Worm (Caenorhabditis elegans) whole organism, young adult: ENCODE data around the gene acs-15.

Experiments used
- B0019.2 ChIP-seq: fragments of 200-800 bp; sonication (Bioruptor generic); conservative IDR thresholded peaks from 2 replicates; pipeline ENCODE4 v1.3.6; 2022; ENCODE audit warnings: missing genetic modification reagents, missing genetic modification characterization, missing compliant biosample characterization
- F33H1.4 ChIP-seq: fragments of 200-800 bp; sonication (Bioruptor generic); IDR thresholded peaks from 2 replicates; pipeline ENCODE4 v1.3.6; 2022; ENCODE audit warnings: missing genetic modification reagents, missing genetic modification characterization, missing compliant biosample characterization
- Y79H2A.3 ChIP-seq: fragments of 200-800 bp; sonication (Bioruptor generic); conservative IDR thresholded peaks from 2 replicates; pipeline ENCODE4 v1.3.6; 2022; ENCODE audit warnings: missing genetic modification reagents, missing genetic modification characterization, missing compliant biosample characterization
- ama-1 ChIP-seq, 3 experiments: fragments of 150-350 bp in 1 of 3; sonication (generic microtip) in 2 of 3; optimal IDR thresholded peaks; 2 replicates each; lab custom pipeline; 2014 to 2018; ENCODE audit warnings: missing biosample characterization in 2 of 3, missing genetic modification characterization in 2 of 3, missing genetic modification reagents in 2 of 3
- cebp-1 ChIP-seq, 2 experiments: fragments of 200-800 bp in 1 of 2; sonication (Bioruptor generic) in 1 of 2; sonication (generic microtip) in 1 of 2; IDR thresholded peaks in 1 of 2; optimal IDR thresholded peaks in 1 of 2; 2 replicates each; pipeline versions ENCODE4 v1.3.6 to Lab custom; 2017 to 2022; ENCODE audit warnings: missing compliant biosample characterization in 2 of 2, missing genetic modification characterization in 2 of 2, mild to moderate bottlenecking in 1 of 2, missing genetic modification reagents in 1 of 2, moderate library complexity in 1 of 2
- die-1 ChIP-seq: sonication (generic microtip); optimal IDR thresholded peaks from 2 replicates; lab custom pipeline; 2016; ENCODE audit warnings: missing genotype, mild to moderate bottlenecking, missing genetic modification characterization, missing compliant biosample characterization
- ets-4 ChIP-seq: fragments of 200-800 bp; sonication (Bioruptor generic); optimal IDR thresholded peaks from 2 replicates; lab custom pipeline; 2018; ENCODE audit warnings: mild to moderate bottlenecking, missing genetic modification characterization, missing compliant biosample characterization
- hlh-12 ChIP-seq: sonication (generic microtip); optimal IDR thresholded peaks from 2 replicates; lab custom pipeline; 2016; ENCODE audit warnings: missing genetic modification characterization, missing compliant biosample characterization
- madf-8 ChIP-seq: fragments of 200-800 bp; sonication (Bioruptor generic); conservative IDR thresholded peaks from 2 replicates; pipeline ENCODE4 v1.3.6; 2022; ENCODE audit warnings: missing genetic modification reagents, missing genetic modification characterization, missing compliant biosample characterization
- nfyb-1 ChIP-seq: fragments of 200-800 bp; sonication (Bioruptor generic); IDR thresholded peaks from 2 replicates; pipeline ENCODE4 v1.3.6; 2022; ENCODE audit warnings: missing genetic modification reagents, missing genetic modification characterization, missing compliant biosample characterization
- pha-4 ChIP-seq: fragments of 150-350 bp; sonication (generic microtip); optimal IDR thresholded peaks from 2 replicates; lab custom pipeline; 2014; ENCODE audit warnings: missing biosample characterization, missing genetic modification reagents, missing genetic modification characterization
- rcor-1 ChIP-seq: fragments of 200-800 bp; sonication (Bioruptor generic); IDR thresholded peaks from 2 replicates; pipeline ENCODE4 v1.3.6; 2022; ENCODE audit warnings: missing genetic modification reagents, missing genetic modification characterization, missing compliant biosample characterization

- no peak for TF ChIP-seq madf-8 (GFP tag; lab: Robert Waterston, UW)
- TF ChIP-seq nfyb-1: no peak
- TF ChIP-seq ama-1 (optimal IDR thresholded peaks at IDR 0.05; lab: Kevin White, UChicago): no peak
- no peak for TF ChIP-seq ama-1 (GFP tag; optimal IDR thresholded peaks at IDR 0.05; lab: Kevin White, UChicago)
- no peak for TF ChIP-seq F33H1.4 (GFP tag; lab: Robert Waterston, UW)
- TF ChIP-seq die-1: no peak
- no peak for TF ChIP-seq ets-4 (GFP tag; lab: Kevin White, UChicago)
- TF ChIP-seq B0019.2 (GFP tag; lab: Robert Waterston, UW): no peak
- no peak for TF ChIP-seq rcor-1
- no peak for TF ChIP-seq Y79H2A.3 (GFP tag; lab: Robert Waterston, UW)
- no peak for TF ChIP-seq cebp-1 (GFP tag; IDR thresholded peaks at IDR 0.05; lab: Robert Waterston, UW)
- TF ChIP-seq cebp-1 (tag; optimal IDR thresholded peaks at IDR 0.05; lab: Kevin White, UChicago): no peak
- no peak for TF ChIP-seq hlh-12 (tag; lab: Kevin White, UChicago)
- TF ChIP-seq pha-4 (tag; lab: Kevin White, UChicago): no peak
These were observed 5.5 kb upstream of the acs-15 start, which contains the start of gene R07C3.13 for ce11 chrII:927331-927730.
